Worm (Caenorhabditis elegans): ENCODE data around the gene aars-1.

The aars-1 gene

DNA sequence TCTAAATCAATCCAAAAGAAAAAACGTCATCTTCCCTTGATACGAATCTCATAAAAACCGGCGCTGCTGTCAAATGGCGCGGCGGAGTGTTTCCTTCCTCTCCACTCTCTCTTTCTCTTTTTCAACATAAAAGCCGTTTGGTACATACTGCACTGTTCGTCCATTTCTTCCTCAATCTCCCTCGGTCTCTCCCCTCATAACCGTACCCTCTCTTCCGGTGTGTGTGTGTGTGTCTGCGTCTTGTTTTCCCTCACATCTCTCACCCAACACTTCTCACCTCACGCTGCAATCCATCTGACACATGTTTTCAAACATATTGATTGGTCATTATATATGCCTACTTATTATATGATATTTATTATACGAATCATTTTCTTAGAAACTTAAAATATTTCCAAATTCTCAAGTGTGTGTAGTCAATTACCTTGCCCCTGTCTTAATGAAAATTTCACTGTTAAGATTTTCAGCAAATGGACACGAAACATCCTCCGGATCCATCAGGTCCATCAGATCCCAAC is at the start of gene aars-1, which contains the start of gene rga-1:
TSS of gene aars-1 (minus strand) at position 71 of the 518 bp plus-strand sequence.
TSS of gene rga-1 (plus strand) at position 468 of the 518 bp plus-strand sequence.
- TF ChIP-seq ref-2 (tag; optimal IDR thresholded peaks at IDR 0.05) = peak; percentile 43
- peak; percentile 67 for TF ChIP-seq nfya-1 (tag; optimal IDR thresholded peaks at IDR 0.05)
- peak; percentile 55 for TF ChIP-seq unc-55 (GFP tag; optimal IDR thresholded peaks at IDR 0.05)
- no peak for TF ChIP-seq T23F11.4 (GFP tag; optimal IDR thresholded peaks at IDR 0.05)
- no peak for TF ChIP-seq tbx-7 (tag; optimal IDR thresholded peaks at IDR 0.05)
- TF ChIP-seq hlh-30 (tag; optimal IDR thresholded peaks at IDR 0.05; ENCODE audit: insufficient read depth) = peak; percentile 51
- peak; percentile 61 for TF ChIP-seq tbx-2 (tag; optimal IDR thresholded peaks at IDR 0.05)

DNA sequence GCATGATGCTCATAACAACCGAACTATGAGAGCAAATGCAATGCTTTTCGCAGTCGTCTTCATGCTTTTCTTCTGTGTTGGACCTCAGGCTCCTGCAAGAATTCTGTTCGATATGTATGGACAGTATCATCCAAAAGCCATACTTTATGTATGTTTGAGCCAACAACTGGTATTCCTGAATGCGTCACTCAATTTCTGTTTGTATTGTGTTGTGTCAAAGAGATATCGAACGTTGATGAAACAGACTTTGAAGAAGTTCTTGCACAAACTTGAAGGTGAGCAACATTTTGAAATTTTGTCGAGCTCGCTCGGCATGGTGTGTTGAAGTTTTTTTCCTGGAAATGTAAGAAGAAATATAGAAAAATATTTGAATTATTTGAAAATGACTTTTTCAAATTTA is 48.6 kb upstream of the aars-1 start:
- no peak for TF ChIP-seq ceh-45 (GFP tag; IDR thresholded peaks at IDR 0.05)
- no peak for TF ChIP-seq unc-86 (tag; optimal IDR thresholded peaks at IDR 0.05)
- no peak for TF ChIP-seq hlh-8 (tag; optimal IDR thresholded peaks at IDR 0.05)
- no peak for TF ChIP-seq zip-5 (tag; optimal IDR thresholded peaks at IDR 0.05)

DNA sequence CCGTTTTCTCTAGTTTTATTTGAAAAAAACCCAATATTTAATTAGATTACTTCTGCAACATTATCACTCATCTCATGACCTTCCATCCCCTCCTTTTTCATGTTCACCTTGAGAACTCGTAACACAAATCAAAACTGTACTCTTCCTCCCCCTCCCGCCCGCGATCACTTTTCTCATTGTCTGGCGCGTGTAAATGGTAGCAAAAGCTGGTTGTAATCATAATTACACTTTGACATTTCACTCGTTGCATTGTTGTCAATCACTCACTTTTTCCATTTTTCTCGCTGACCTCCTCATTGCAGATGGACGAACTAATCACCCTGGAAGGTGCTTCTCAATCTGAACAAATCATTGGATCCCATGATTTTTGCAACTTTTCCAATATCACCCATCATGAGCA is 46.1 kb upstream of the aars-1 start, which contains the start of gene npr-41:
TSS of gene npr-41 (plus strand) at position 301 of the 400 bp plus-strand sequence.
- TF ChIP-seq hlh-8 (tag; optimal IDR thresholded peaks at IDR 0.05) = no peak
- TF ChIP-seq npax-4 (tag; optimal IDR thresholded peaks at IDR 0.05) = no peak
- TF ChIP-seq odd-2 (tag; optimal IDR thresholded peaks at IDR 0.05) = no peak
- no peak for TF ChIP-seq K09A11.1 (tag; optimal IDR thresholded peaks at IDR 0.05; ENCODE audit: insufficient read depth)
- TF ChIP-seq pag-3 (tag; optimal IDR thresholded peaks at IDR 0.05; ENCODE audit: borderline replicate concordance) = no peak
- TF ChIP-seq unc-55 (GFP tag; optimal IDR thresholded peaks at IDR 0.05) = no peak
- TF ChIP-seq ceh-31 (tag; optimal IDR thresholded peaks at IDR 0.05) = no peak

DNA sequence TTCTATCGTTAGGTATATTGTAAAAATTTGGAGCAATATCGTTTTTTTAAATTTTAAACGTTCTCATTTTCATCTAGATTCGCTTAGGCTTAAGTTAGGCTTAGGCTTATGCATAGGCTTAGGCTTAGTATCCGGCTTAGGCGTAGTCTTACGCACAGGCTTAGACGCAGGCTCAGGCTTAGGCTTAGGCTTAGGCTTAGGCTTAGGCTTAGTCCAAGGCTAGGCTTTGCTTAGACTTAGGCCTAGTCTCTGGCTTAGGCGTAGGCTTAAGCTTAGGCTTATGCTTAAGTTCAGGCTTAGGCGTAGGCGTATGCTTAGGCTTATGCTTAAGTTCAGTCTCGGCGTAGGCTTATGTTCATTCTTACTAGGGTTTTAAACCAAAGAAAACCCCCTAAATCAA is 39.5 kb upstream of the aars-1 start:
- TF ChIP-seq dve-1 (tag; optimal IDR thresholded peaks at IDR 0.05) (peak; percentile 2), ttx-3 (tag; optimal IDR thresholded peaks at IDR 0.05) (no peak)

DNA sequence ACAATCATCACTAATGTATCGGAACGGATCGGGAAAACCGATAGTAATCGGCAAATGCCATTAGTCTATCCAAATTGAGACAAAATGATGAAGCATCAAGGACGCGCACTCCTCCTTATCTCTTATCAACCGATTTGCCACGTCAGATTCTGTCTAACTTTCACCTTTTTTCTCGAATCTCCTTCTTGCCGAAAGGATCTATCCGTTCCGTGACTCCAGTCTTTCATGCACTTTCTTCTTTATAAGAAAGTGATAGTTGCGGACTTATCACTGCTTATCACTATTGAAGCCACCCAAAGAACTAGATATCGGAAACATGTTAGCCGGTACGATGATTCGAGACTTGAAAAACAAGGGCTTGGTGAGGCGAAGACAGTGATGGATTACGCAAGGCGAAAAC is 37.7 kb upstream of the aars-1 start:
- TF ChIP-seq ceh-48 (tag; optimal IDR thresholded peaks at IDR 0.05) (no peak), hlh-15 (tag; optimal IDR thresholded peaks at IDR 0.05) (no peak), fkh-10 (GFP tag; optimal IDR thresholded peaks at IDR 0.05) (no peak), syd-9 (tag; optimal IDR thresholded peaks at IDR 0.05) (no peak), ttx-3 (tag; optimal IDR thresholded peaks at IDR 0.05) (no peak), C08G9.2 (tag; optimal IDR thresholded peaks at IDR 0.05) (no peak), ceh-9 (tag; optimal IDR thresholded peaks at IDR 0.05) (no peak), hlh-30 (tag; optimal IDR thresholded peaks at IDR 0.05; ENCODE audit: insufficient read depth) (no peak), unc-42 (tag; optimal IDR thresholded peaks at IDR 0.05) (no peak), ceh-22 (tag; optimal IDR thresholded peaks at IDR 0.05) (no peak), sdc-2 (tag; optimal IDR thresholded peaks at IDR 0.05) (no peak), pha-2 (tag; optimal IDR thresholded peaks at IDR 0.05) (no peak), ztf-16 (tag; optimal IDR thresholded peaks at IDR 0.05) (no peak), mec-3 (tag; optimal IDR thresholded peaks at IDR 0.05; ENCODE audit: borderline replicate concordance) (no peak), pat-9 (tag; optimal IDR thresholded peaks at IDR 0.05) (no peak), pax-1 (tag; optimal IDR thresholded peaks at IDR 0.05) (no peak), pag-3 (tag; optimal IDR thresholded peaks at IDR 0.05; ENCODE audit: borderline replicate concordance) (no peak)

DNA sequence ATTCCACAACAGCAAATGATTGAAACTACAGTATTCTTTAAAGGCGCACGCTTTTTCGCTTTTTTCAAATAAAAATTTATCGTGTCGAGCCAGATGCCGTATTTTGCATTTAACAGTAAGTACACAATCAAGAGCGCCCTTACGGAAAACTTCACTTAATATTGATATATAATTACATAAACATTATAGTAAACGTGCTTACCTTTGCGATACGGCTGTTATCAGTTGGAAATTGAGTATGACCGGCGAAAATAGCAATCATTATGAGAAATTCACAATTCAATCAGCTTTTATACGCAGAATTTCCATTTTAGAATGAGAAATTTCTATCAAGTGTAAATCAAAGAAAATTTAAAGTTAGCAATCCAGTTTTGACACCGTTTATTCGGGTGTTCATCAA is 35.9 kb upstream of the aars-1 start, which contains the start of gene B0334.20:
TSS of gene B0334.20 (minus strand) at position 262 of the 400 bp plus-strand sequence.
- no peak for TF ChIP-seq fkh-10 (GFP tag; optimal IDR thresholded peaks at IDR 0.05)
- TF ChIP-seq ref-2 (tag; optimal IDR thresholded peaks at IDR 0.05) = no peak
- no peak for TF ChIP-seq unc-86 (tag; optimal IDR thresholded peaks at IDR 0.05)
- no peak for TF ChIP-seq madf-2 (tag; optimal IDR thresholded peaks at IDR 0.05)
- no peak for TF ChIP-seq T23F11.4 (GFP tag; optimal IDR thresholded peaks at IDR 0.05)
- no peak for TF ChIP-seq unc-3 (GFP tag; conservative IDR thresholded peaks at IDR 0.05)
- no peak for TF ChIP-seq unc-3 (tag; optimal IDR thresholded peaks at IDR 0.05)
- no peak for TF ChIP-seq pros-1 (tag; optimal IDR thresholded peaks at IDR 0.05)
- TF ChIP-seq mec-3 (tag; optimal IDR thresholded peaks at IDR 0.05; ENCODE audit: borderline replicate concordance) = no peak
- no peak for TF ChIP-seq rnt-1 (tag; optimal IDR thresholded peaks at IDR 0.05)
- no peak for TF ChIP-seq sdc-2 (tag; optimal IDR thresholded peaks at IDR 0.05)
- no peak for TF ChIP-seq sox-2 (GFP tag; IDR thresholded peaks at IDR 0.05)
- TF ChIP-seq pha-4 (tag; optimal IDR thresholded peaks at IDR 0.05) = no peak
- no peak for TF ChIP-seq nhr-11 (tag; optimal IDR thresholded peaks at IDR 0.05)
